Worm (Caenorhabditis elegans) whole organism, L4/young adult: ENCODE results near the gene F54E4.3.

Experiments
- W03F9.2 ChIP-seq: fragments of 150-350 bp; optimal IDR thresholded peaks from 2 replicates; lab custom pipeline; 2014; ENCODE audit warnings: missing biosample characterization, missing genetic modification characterization
- dao-5 ChIP-seq: sonication (generic microtip); optimal IDR thresholded peaks from 2 replicates; lab custom pipeline; 2016; ENCODE audit warnings: missing genotype, missing genetic modification characterization, moderate library complexity, missing compliant biosample characterization
- him-1 ChIP-seq: sonication (generic microtip); optimal IDR thresholded peaks from 2 replicates; lab custom pipeline; 2016; ENCODE audit warnings: missing genotype, missing genetic modification reagents, missing genetic modification characterization, missing compliant biosample characterization

DNA sequence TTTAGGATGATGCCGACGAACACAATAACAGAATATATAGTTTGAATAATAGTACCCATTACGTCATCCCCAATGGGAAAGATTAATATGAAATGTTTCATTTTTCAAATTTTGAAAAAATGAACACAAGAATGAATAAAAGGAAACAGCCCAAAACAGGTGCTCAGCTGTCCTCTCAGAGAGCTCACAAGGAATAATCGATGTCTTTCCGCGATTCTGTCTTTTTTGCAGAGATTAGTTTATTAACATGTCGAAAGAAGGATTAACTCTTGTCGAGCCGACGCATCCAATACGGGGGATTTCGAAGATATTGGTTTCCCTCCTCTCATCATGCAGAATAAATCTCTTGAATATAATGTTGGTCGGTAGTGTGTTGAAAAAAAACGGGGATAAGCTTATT is 7.4 kb downstream of the F54E4.3 start, which contains the start of gene F54E4.2:
- TF ChIP-seq W03F9.2 (tag; lab: Kevin White, UChicago): no peak
- TF ChIP-seq dao-5: no peak
- TF ChIP-seq him-1 (tag; lab: Kevin White, UChicago): no peak
